Fruit fly (Drosophila melanogaster) whole organism, wandering third instar larva: Measurements from ENCODE around the gene CG34290.

Experiments used
- Abd-B ChIP-seq: fragments of >200 bp; optimal IDR thresholded peaks from 2 replicates; lab custom pipeline; 2017; ENCODE audit warnings: missing biosample characterization, missing genetic modification characterization
- CG32264 ChIP-seq: fragments of 200-800 bp; sonication (Bioruptor generic); optimal IDR thresholded peaks from 2 replicates; lab custom pipeline; 2016; ENCODE audit warnings: missing biosample characterization, missing genetic modification characterization
- CG9705 ChIP-seq: fragments of 200-800 bp; sonication (Bioruptor generic); optimal IDR thresholded peaks from 2 replicates; lab custom pipeline; 2018; ENCODE audit warnings: missing biosample characterization, mild to moderate bottlenecking, missing genetic modification characterization
- CrebA ChIP-seq: fragments of 200-800 bp; sonication (Bioruptor generic); optimal IDR thresholded peaks from 2 replicates; lab custom pipeline; 2016; ENCODE audit warnings: missing biosample characterization, mild to moderate bottlenecking, missing genetic modification characterization, borderline replicate concordance
- Dfd ChIP-seq: fragments of >200 bp; optimal IDR thresholded peaks from 2 replicates; lab custom pipeline; 2017; ENCODE audit warnings: missing biosample characterization, missing genetic modification characterization
- Dif ChIP-seq: fragments of 200-275, 200-300 bp; sonication (Bioruptor generic); optimal IDR thresholded peaks from 2 replicates; lab custom pipeline; 2018; ENCODE audit warnings: missing biosample characterization, missing genetic modification characterization; ENCODE audit not compliant: partially characterized antibody
- GATAd ChIP-seq: sonication (Bioruptor generic); optimal IDR thresholded peaks from 2 replicates; lab custom pipeline; 2016; ENCODE audit warnings: missing biosample characterization, missing genetic modification characterization
- HLH106 ChIP-seq: fragments of 200-800 bp; optimal IDR thresholded peaks from 3 replicates; lab custom pipeline; 2019; ENCODE audit warnings: missing biosample characterization, mild to moderate bottlenecking, missing genetic modification characterization, moderate library complexity
- Hnf4 ChIP-seq: fragments of 200-800 bp; sonication (Bioruptor generic); optimal IDR thresholded peaks from 2 replicates; lab custom pipeline; 2016; ENCODE audit warnings: missing biosample characterization, mild to moderate bottlenecking, missing genetic modification characterization
- Hr78 ChIP-seq: fragments of >200 bp; optimal IDR thresholded peaks from 2 replicates; lab custom pipeline; 2017; ENCODE audit warnings: missing biosample characterization, missing genetic modification characterization
- Hr83 ChIP-seq: fragments of 200-300 bp; sonication (Bioruptor generic); optimal IDR thresholded peaks from 2 replicates; lab custom pipeline; 2016; ENCODE audit warnings: missing biosample characterization, mild to moderate bottlenecking, missing genetic modification characterization, moderate library complexity; ENCODE audit not compliant: poor library complexity, severe bottlenecking
- Jra ChIP-seq: sonication (Bioruptor generic); optimal IDR thresholded peaks from 2 replicates; lab custom pipeline; 2016; ENCODE audit warnings: missing biosample characterization, missing genetic modification characterization
- Mio ChIP-seq: sonication (Bioruptor generic); optimal IDR thresholded peaks from 2 replicates; lab custom pipeline; 2016; ENCODE audit warnings: missing biosample characterization, missing genetic modification characterization
- Myc ChIP-seq: fragments of >200 bp; optimal IDR thresholded peaks from 2 replicates; lab custom pipeline; 2017
- OdsH ChIP-seq: fragments of 200-800 bp; sonication (Bioruptor generic); optimal IDR thresholded peaks from 2 replicates; lab custom pipeline; 2016; ENCODE audit warnings: missing biosample characterization, mild to moderate bottlenecking, missing genetic modification characterization
- Rel ChIP-seq, 2 experiments: fragments of 200-800 bp; sonication (Bioruptor generic) in 1 of 2; optimal IDR thresholded peaks; 2 replicates in 1 of 2; 3 replicates in 1 of 2; lab custom pipeline; 2016 to 2019; ENCODE audit warnings: mild to moderate bottlenecking in 2 of 2, missing biosample characterization in 2 of 2, missing genetic modification characterization in 2 of 2, moderate library complexity in 1 of 2
- Vsx2 ChIP-seq: fragments of 200-300, 225-300 bp; sonication (Bioruptor generic); optimal IDR thresholded peaks from 2 replicates; lab custom pipeline; 2018; ENCODE audit warnings: missing biosample characterization, missing genetic modification characterization; ENCODE audit not compliant: partially characterized antibody
- brk ChIP-seq: fragments of 200-800 bp; sonication (Bioruptor generic); optimal IDR thresholded peaks from 2 replicates; lab custom pipeline; 2016; ENCODE audit warnings: missing biosample characterization, mild to moderate bottlenecking, missing genetic modification characterization
- dl ChIP-seq, 2 experiments: fragments of 175-275, 200-275 bp in 1 of 2; fragments of 200-275 bp in 1 of 2; sonication (Bioruptor generic); optimal IDR thresholded peaks; lab custom pipeline; 2018; ENCODE audit warnings: mild to moderate bottlenecking in 2 of 2, missing biosample characterization in 2 of 2, missing genetic modification characterization in 2 of 2, moderate library complexity in 2 of 2; ENCODE audit not compliant: partially characterized antibody in 2 of 2, insufficient read depth in 1 of 2
- dmrt93B ChIP-seq: fragments of 200-800 bp; sonication (Bioruptor generic); optimal IDR thresholded peaks from 2 replicates; lab custom pipeline; 2018; ENCODE audit warnings: missing biosample characterization, mild to moderate bottlenecking, missing genetic modification characterization
- dsf ChIP-seq: sonication (Bioruptor generic); optimal IDR thresholded peaks from 2 replicates; lab custom pipeline; 2016; ENCODE audit warnings: missing biosample characterization, missing genetic modification characterization, borderline replicate concordance
- ey ChIP-seq: fragments of 200-800 bp; sonication (Bioruptor generic); optimal IDR thresholded peaks from 2 replicates; lab custom pipeline; 2016; ENCODE audit warnings: missing biosample characterization, missing genetic modification characterization
- foxo ChIP-seq, 2 experiments: fragments of 200-800 bp; sonication (Bioruptor generic); optimal IDR thresholded peaks; 2 replicates in 1 of 2; 3 replicates in 1 of 2; lab custom pipeline; 2016 to 2017; ENCODE audit warnings: missing biosample characterization in 2 of 2, missing genetic modification characterization in 2 of 2
- fru ChIP-seq: fragments of 200-800 bp; sonication (Bioruptor generic); optimal IDR thresholded peaks from 3 replicates; lab custom pipeline; 2016; ENCODE audit warnings: missing biosample characterization, mild to moderate bottlenecking, missing genetic modification characterization
- h ChIP-seq: fragments of 200-800 bp; sonication (Bioruptor generic); optimal IDR thresholded peaks from 3 replicates; lab custom pipeline; 2016; ENCODE audit warnings: missing biosample characterization, mild to moderate bottlenecking, missing genetic modification characterization
- lola ChIP-seq: fragments of >200 bp; optimal IDR thresholded peaks from 2 replicates; lab custom pipeline; 2017; ENCODE audit warnings: missing biosample characterization, missing genetic modification characterization
- pan ChIP-seq: fragments of >200 bp; optimal IDR thresholded peaks from 2 replicates; lab custom pipeline; 2017
- psq ChIP-seq: fragments of 200-800 bp; sonication (Bioruptor generic); optimal IDR thresholded peaks from 3 replicates; lab custom pipeline; 2017; ENCODE audit warnings: missing biosample characterization, mild to moderate bottlenecking, missing genetic modification characterization, moderate library complexity
- rgr ChIP-seq: fragments of 200-800 bp; sonication (Bioruptor generic); optimal IDR thresholded peaks from 3 replicates; lab custom pipeline; 2016; ENCODE audit warnings: missing biosample characterization, mild to moderate bottlenecking, missing genetic modification characterization
- sage ChIP-seq: fragments of 200-800 bp; sonication (Bioruptor generic); optimal IDR thresholded peaks from 2 replicates; lab custom pipeline; 2016; ENCODE audit warnings: missing biosample characterization, mild to moderate bottlenecking, missing genetic modification characterization
- sv ChIP-seq: fragments of 200-800 bp; sonication (Bioruptor generic); optimal IDR thresholded peaks from 3 replicates; lab custom pipeline; 2016; ENCODE audit warnings: missing biosample characterization, missing genetic modification characterization
- tai ChIP-seq: sonication (Bioruptor generic); optimal IDR thresholded peaks from 2 replicates; lab custom pipeline; 2016; ENCODE audit warnings: missing biosample characterization, missing genetic modification characterization
- usp ChIP-seq: fragments of >200 bp; optimal IDR thresholded peaks from 2 replicates; lab custom pipeline; 2017; ENCODE audit warnings: missing biosample characterization, missing genetic modification characterization
- woc ChIP-seq: sonication (Bioruptor generic); optimal IDR thresholded peaks from 2 replicates; lab custom pipeline; 2016; ENCODE audit warnings: missing biosample characterization, mild to moderate bottlenecking, missing genetic modification characterization

Gene CG34290

DNA sequence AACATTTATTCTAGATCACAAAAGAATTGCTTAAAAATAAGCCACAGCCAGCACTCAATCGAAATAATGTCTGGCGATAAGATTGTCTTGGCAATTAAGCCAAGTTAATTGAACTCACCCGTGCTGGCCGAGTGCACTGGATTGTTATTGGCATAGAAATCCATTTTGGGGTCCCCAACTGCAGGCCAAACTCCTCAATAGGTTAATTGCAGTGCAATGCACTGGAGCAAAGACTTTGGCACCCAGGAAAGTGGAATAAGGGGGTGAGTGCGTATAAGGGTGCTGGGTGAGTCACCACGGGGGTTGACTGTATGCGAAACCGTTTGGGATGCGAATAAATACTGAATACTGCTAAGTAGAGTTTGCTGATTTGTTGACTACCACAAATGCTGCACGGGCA, 26.7 kb downstream of the CG34290 start:
- TF ChIP-seq rgr (GFP tag; lab: Kevin White, UChicago) (no peak), Rel (GFP tag; optimal IDR thresholded peaks at IDR 0.05; lab: Kevin White, UChicago) (no peak), Rel (tag; optimal IDR thresholded peaks at IDR 0.05; lab: Kevin White, UChicago) (peak; percentile 85), Hr83 (GFP tag; lab: Kevin White, UChicago) (peak; percentile 19), CG9705 (GFP tag; lab: Kevin White, UChicago) (no peak), OdsH (no peak), Dfd (GFP tag; lab: Kevin White, UChicago) (no peak), Mio (no peak), Hnf4 (GFP tag; lab: Kevin White, UChicago) (peak; percentile 56), usp (GFP tag; lab: Kevin White, UChicago) (no peak)

DNA sequence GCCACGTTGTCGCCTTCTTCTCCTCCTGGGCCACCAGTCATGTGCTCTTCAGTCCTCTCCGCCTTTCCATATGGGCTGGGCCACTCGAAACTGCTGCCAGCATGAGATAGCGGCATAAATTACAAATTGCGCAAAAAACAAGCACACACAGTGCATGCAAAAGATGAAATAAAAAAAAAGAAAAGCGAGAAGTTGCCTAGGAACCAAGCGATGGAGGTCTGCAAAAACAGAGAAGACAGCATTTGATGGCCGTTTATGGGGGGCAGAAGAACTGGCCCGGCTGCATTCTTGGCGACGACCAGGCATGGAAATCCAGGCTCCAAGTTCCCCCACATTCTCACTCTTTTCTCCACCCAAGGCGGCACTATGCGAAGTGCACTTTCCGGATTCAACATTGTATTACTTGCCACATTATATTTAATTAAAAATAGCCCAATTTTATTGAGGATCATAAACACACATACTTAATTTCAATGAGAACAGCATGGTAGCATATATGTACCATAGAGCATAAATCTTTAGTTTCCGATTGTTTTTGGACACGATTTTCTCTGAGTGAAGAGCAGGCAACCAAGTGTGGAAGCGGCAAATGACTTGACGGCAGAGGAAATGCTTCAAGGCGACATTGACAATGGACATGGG, 28.1 kb downstream of the CG34290 start:
- TF ChIP-seq Hnf4 (GFP tag; lab: Kevin White, UChicago): no peak
- no peak for TF ChIP-seq sage (GFP tag; lab: Kevin White, UChicago)
- TF ChIP-seq lola (GFP tag; lab: Kevin White, UChicago): no peak
- TF ChIP-seq psq (GFP tag; lab: Kevin White, UChicago): no peak
- no peak for TF ChIP-seq Mio
- TF ChIP-seq ey (GFP tag; lab: Kevin White, UChicago): no peak
- TF ChIP-seq tai (GFP tag; lab: Kevin White, UChicago): no peak
- no peak for TF ChIP-seq HLH106 (tag; lab: Kevin White, UChicago)
- TF ChIP-seq brk (GFP tag; lab: Kevin White, UChicago): no peak
- no peak for TF ChIP-seq Hr83 (GFP tag; lab: Kevin White, UChicago)
- TF ChIP-seq dsf: no peak
- TF ChIP-seq CG9705 (GFP tag; lab: Kevin White, UChicago): no peak
- no peak for TF ChIP-seq dmrt93B (GFP tag; lab: Kevin White, UChicago)
- no peak for TF ChIP-seq sv (GFP tag; lab: Kevin White, UChicago)

DNA sequence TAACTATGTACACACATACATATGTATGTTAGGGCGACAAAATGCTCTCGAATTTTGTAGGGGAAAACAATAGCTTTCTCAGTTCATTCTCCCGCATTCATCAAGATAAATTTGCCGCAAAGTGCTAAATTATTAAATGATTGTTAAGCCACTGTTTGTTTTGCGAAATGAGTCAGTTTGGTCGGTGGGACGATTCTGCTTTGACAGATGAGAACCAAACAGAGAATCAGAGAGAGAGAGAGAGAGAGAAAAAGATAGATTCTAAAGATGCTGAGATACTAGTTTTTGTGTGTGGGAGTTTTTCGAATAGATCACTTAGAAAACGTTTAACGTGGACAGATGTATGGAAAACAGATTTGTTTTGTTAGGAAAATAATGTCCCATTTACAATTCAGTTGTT, 29.2 kb downstream of the CG34290 start:
- TF ChIP-seq Dif (GFP tag; lab: Kevin White, UChicago) (peak; percentile 8), lola (GFP tag; lab: Kevin White, UChicago) (no peak)

DNA sequence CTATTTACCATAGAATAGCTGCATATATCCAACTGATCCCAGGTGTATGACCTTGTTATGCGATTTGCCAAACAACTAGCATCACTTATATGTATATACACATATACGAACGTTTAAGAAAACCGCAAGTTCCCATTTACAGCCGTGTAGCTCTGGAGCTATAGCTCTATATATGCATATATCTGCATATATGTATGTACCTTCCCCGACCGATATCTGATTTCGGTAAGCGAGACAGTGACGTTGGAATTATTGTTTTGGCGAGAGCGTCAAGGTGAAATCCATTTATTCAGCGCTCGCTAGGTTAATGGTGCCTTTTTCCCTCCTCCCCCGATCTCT, 29.6 kb downstream of the CG34290 start:
- peak; percentile 25 for TF ChIP-seq h (GFP tag; lab: Kevin White, UChicago)
- TF ChIP-seq GATAd (GFP tag; lab: Kevin White, UChicago): no peak
- TF ChIP-seq Abd-B: no peak
- no peak for TF ChIP-seq Hr78 (GFP tag; lab: Kevin White, UChicago)
- TF ChIP-seq fru: peak; percentile 56
- TF ChIP-seq psq (GFP tag; lab: Kevin White, UChicago): peak; percentile 29
- TF ChIP-seq, all 38 proteins: peak for 3

DNA sequence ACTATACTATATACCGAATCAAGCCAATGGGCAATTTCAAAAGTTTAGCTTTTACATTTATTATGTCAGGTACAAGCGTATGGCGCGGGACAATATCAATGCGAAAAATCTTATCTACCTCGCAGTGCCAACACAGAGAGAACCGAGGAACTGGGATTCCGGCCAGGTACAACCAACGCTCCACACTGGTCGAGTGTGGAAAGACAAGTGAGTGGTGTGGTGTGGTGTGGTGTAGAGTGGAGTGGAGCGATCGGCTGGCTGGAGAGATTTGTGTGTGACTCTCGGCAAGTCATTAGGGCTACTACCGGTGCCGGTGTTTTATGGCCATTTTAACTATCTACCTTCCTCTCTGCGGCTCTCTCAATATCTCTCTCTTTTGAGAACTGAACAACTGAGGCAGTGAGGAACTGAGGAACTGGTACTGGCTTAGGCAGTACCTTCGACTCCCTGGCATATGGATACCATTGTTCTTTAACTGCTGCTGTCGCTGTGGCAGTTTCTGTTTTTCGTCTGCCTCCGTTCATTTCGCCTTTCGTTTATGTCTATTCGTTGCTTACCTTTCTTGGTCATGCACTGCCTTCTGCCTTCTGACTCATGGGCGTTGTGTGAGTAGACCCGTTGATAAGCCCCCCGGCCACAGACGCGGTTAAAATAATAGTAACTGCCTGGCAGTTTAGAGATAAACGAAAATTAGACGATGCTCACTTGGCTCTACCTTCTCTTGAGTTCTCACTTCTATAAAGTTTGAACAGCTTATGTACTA, 30.2 kb downstream of the CG34290 start:
- no peak for TF ChIP-seq lola (GFP tag; lab: Kevin White, UChicago)
- no peak for TF ChIP-seq Dfd (GFP tag; lab: Kevin White, UChicago)
- TF ChIP-seq sage (GFP tag; lab: Kevin White, UChicago): peak; percentile 85
- TF ChIP-seq CG9705 (GFP tag; lab: Kevin White, UChicago): peak; percentile 5
- peak; percentile 83 for TF ChIP-seq Rel (GFP tag; optimal IDR thresholded peaks at IDR 0.05; lab: Kevin White, UChicago)
- TF ChIP-seq Rel (tag; optimal IDR thresholded peaks at IDR 0.05; lab: Kevin White, UChicago): peak; percentile 58
- no peak for TF ChIP-seq Abd-B
- peak; percentile 90 for TF ChIP-seq CG32264 (GFP tag; lab: Kevin White, UChicago)
- TF ChIP-seq Dif (GFP tag; lab: Kevin White, UChicago): peak; percentile 96
- peak; percentile 82 for TF ChIP-seq sv (GFP tag; lab: Kevin White, UChicago)
- TF ChIP-seq brk (GFP tag; lab: Kevin White, UChicago): peak; percentile 82
- peak; percentile 41 for TF ChIP-seq GATAd (GFP tag; lab: Kevin White, UChicago)
- no peak for TF ChIP-seq Hr78 (GFP tag; lab: Kevin White, UChicago)
- peak; percentile 90 for TF ChIP-seq Hnf4 (GFP tag; lab: Kevin White, UChicago)
- no peak for TF ChIP-seq usp (GFP tag; lab: Kevin White, UChicago)
- peak; percentile 52 for TF ChIP-seq Vsx2
- TF ChIP-seq psq (GFP tag; lab: Kevin White, UChicago): peak; percentile 93
- TF ChIP-seq OdsH: peak; percentile 96
- peak; percentile 96 for TF ChIP-seq fru
- no peak for TF ChIP-seq Myc
- TF ChIP-seq foxo (GFP tag; optimal IDR thresholded peaks at IDR 0.05; lab: Kevin White, UChicago): peak; percentile 93 to 97
- TF ChIP-seq dsf: peak; percentile 43
- peak; percentile 88 for TF ChIP-seq HLH106 (tag; lab: Kevin White, UChicago)
- TF ChIP-seq CrebA (GFP tag; lab: Kevin White, UChicago): peak; percentile 85
- no peak for TF ChIP-seq dmrt93B (GFP tag; lab: Kevin White, UChicago)
- peak; percentile 64 for TF ChIP-seq Jra (GFP tag; lab: Kevin White, UChicago)
- peak; percentile 81 for TF ChIP-seq Mio
- TF ChIP-seq h (GFP tag; lab: Kevin White, UChicago): peak; percentile 97
- TF ChIP-seq woc (GFP tag; lab: Kevin White, UChicago): peak; percentile 81
- TF ChIP-seq rgr (GFP tag; lab: Kevin White, UChicago): peak; percentile 98
- TF ChIP-seq Hr83 (GFP tag; lab: Kevin White, UChicago): peak; percentile 66
- TF ChIP-seq dl (GFP tag; optimal IDR thresholded peaks at IDR 0.05; lab: Kevin White, UChicago; ENCODE audit: insufficient read depth in 1 of 2, partially characterized antibody in 2 of 2): peak; percentile 92 to 96
- no peak for TF ChIP-seq pan (lab: Kevin White, UChicago)
